Fruit fly (Drosophila melanogaster) whole organism, embryonic: Measurements from ENCODE around the gene CG31089.

Experiments used
- Adf1 ChIP-seq: fragments of 200-800 bp; sonication (Bioruptor generic); IDR thresholded peaks from 2 replicates; pipeline ENCODE4 v1.3.6; 2022; ENCODE audit warnings: missing biosample characterization, missing genetic modification characterization
- CG10147 ChIP-seq: fragments of 200-800 bp; sonication (Bioruptor generic); optimal IDR thresholded peaks from 2 replicates; lab custom pipeline; 2019; ENCODE audit warnings: missing biosample characterization, mild to moderate bottlenecking, missing genetic modification characterization, moderate library complexity
- CG11504 ChIP-seq: fragments of 200-800 bp; sonication (Bioruptor generic); optimal IDR thresholded peaks from 3 replicates; lab custom pipeline; 2019; ENCODE audit warnings: missing biosample characterization, mild to moderate bottlenecking, missing genetic modification characterization, moderate library complexity
- CG12155 ChIP-seq: fragments of 200-800 bp; sonication (Bioruptor generic); optimal IDR thresholded peaks from 3 replicates; lab custom pipeline; 2016; ENCODE audit warnings: missing biosample characterization, missing genetic modification characterization
- CG14860 ChIP-seq: fragments of 200-800 bp; sonication (Bioruptor generic); IDR thresholded peaks from 3 replicates; pipeline ENCODE4 v1.3.6; 2022; ENCODE audit warnings: missing biosample characterization, missing genetic modification characterization; ENCODE audit not compliant: partially characterized antibody
- CG15269 ChIP-seq: fragments of 200-800 bp; sonication (Bioruptor generic); optimal IDR thresholded peaks from 2 replicates; lab custom pipeline; 2018; ENCODE audit warnings: missing biosample characterization, mild to moderate bottlenecking, missing genetic modification characterization, moderate library complexity
- CG17328 ChIP-seq: fragments of 200-800 bp; sonication (Bioruptor generic); IDR thresholded peaks from 2 replicates; pipeline ENCODE4 v1.3.6; 2022; ENCODE audit warnings: missing biosample characterization, missing genetic modification characterization
- CG18011 ChIP-seq: fragments of 200-800 bp; sonication (Bioruptor generic); optimal IDR thresholded peaks from 2 replicates; lab custom pipeline; 2017; ENCODE audit warnings: missing biosample characterization, missing genetic modification characterization, mild to moderate bottlenecking, moderate library complexity, missing genotype
- CG1832 ChIP-seq: fragments of 200-800 bp; sonication (Bioruptor generic); optimal IDR thresholded peaks from 2 replicates; lab custom pipeline; 2017; ENCODE audit warnings: missing biosample characterization, mild to moderate bottlenecking, missing genetic modification characterization, inconsistent platforms
- CG18599 ChIP-seq: fragments of 200-800 bp; sonication (Bioruptor generic); optimal IDR thresholded peaks from 3 replicates; lab custom pipeline; 2017; ENCODE audit warnings: missing biosample characterization, missing genetic modification characterization, mild to moderate bottlenecking, moderate library complexity, missing genetic modification reagents
- CG2202 ChIP-seq: fragments of 200-800 bp; sonication (Bioruptor generic); optimal IDR thresholded peaks from 2 replicates; lab custom pipeline; 2018; ENCODE audit warnings: missing biosample characterization, mild to moderate bottlenecking, missing genetic modification characterization
- CG3281 ChIP-seq: fragments of 200-800 bp; sonication (Bioruptor generic); optimal IDR thresholded peaks from 3 replicates; lab custom pipeline; 2017; ENCODE audit warnings: missing biosample characterization, mild to moderate bottlenecking, missing genetic modification characterization
- CG4730 ChIP-seq: fragments of 200-800 bp; sonication (Bioruptor generic); IDR thresholded peaks from 2 replicates; pipeline ENCODE4 v1.3.6; 2022; ENCODE audit warnings: missing biosample characterization, missing genetic modification characterization
- CG6654 ChIP-seq: fragments of 200-800 bp; sonication (Bioruptor generic); optimal IDR thresholded peaks from 2 replicates; lab custom pipeline; 2017; ENCODE audit warnings: missing biosample characterization, mild to moderate bottlenecking, missing genetic modification characterization
- CG7556 ChIP-seq: fragments of 200-800 bp; sonication (Bioruptor generic); optimal IDR thresholded peaks from 2 replicates; lab custom pipeline; 2017; ENCODE audit warnings: missing biosample characterization, mild to moderate bottlenecking, missing genetic modification characterization
- CG8478 ChIP-seq: fragments of >200 bp; optimal IDR thresholded peaks from 2 replicates; lab custom pipeline; 2018
- CG8924 ChIP-seq: fragments of 200-800 bp; optimal IDR thresholded peaks from 3 replicates; lab custom pipeline; 2019; ENCODE audit warnings: missing biosample characterization, mild to moderate bottlenecking, missing genetic modification characterization, moderate library complexity
- CG9437 ChIP-seq: fragments of 200-800 bp; sonication (Bioruptor generic); optimal IDR thresholded peaks from 2 replicates; lab custom pipeline; 2018; ENCODE audit warnings: missing biosample characterization, mild to moderate bottlenecking, missing genetic modification characterization
- CG9797 ChIP-seq: fragments of 200-800 bp; sonication (Bioruptor generic); optimal IDR thresholded peaks from 3 replicates; lab custom pipeline; 2018; ENCODE audit warnings: missing biosample characterization, mild to moderate bottlenecking, missing genetic modification characterization
- CG9817 ChIP-seq: fragments of 200-800 bp; sonication (Bioruptor generic); optimal IDR thresholded peaks from 2 replicates; lab custom pipeline; 2018; ENCODE audit warnings: missing biosample characterization, mild to moderate bottlenecking, missing genetic modification characterization, moderate library complexity
- CG9932 ChIP-seq: fragments of 200-800 bp; sonication (Bioruptor generic); IDR thresholded peaks from 2 replicates; pipeline ENCODE4 v1.3.6; 2022; ENCODE audit warnings: missing biosample characterization, missing genetic modification characterization
- D19A ChIP-seq: fragments of 200-800 bp; optimal IDR thresholded peaks from 3 replicates; lab custom pipeline; 2019; ENCODE audit warnings: missing biosample characterization, mild to moderate bottlenecking, missing genetic modification characterization, moderate library complexity
- Dfd ChIP-seq, 2 experiments: fragments of >200 bp; optimal IDR thresholded peaks; 2 replicates each; lab custom pipeline; 2017; ENCODE audit warnings: missing biosample characterization in 2 of 2, missing genetic modification characterization in 2 of 2
- Gug ChIP-seq: fragments of 200-800 bp; sonication (Bioruptor generic); IDR thresholded peaks from 4 replicates; pipeline ENCODE4 v1.3.6; 2022; ENCODE audit warnings: missing biosample characterization, missing genetic modification characterization
- H15 ChIP-seq: fragments of 200-800 bp; sonication (Bioruptor generic); IDR thresholded peaks from 3 replicates; pipeline ENCODE4 v1.3.6; 2022; ENCODE audit warnings: missing biosample characterization, missing genetic modification characterization
- Myb ChIP-seq: fragments of 200-800 bp; sonication (Bioruptor generic); optimal IDR thresholded peaks from 2 replicates; lab custom pipeline; 2016; ENCODE audit warnings: missing biosample characterization, missing genetic modification characterization
- Nf-YA ChIP-seq: fragments of 200-800 bp; sonication (Bioruptor generic); IDR thresholded peaks from 2 replicates; pipeline ENCODE4 v1.3.6; 2022; ENCODE audit warnings: missing biosample characterization, missing genetic modification characterization
- Oaz ChIP-seq: fragments of 200-800 bp; sonication (Bioruptor generic); IDR thresholded peaks from 2 replicates; pipeline ENCODE4 v1.3.6; 2022; ENCODE audit warnings: missing biosample characterization, missing genetic modification characterization
- Oli ChIP-seq: fragments of 200-800 bp; sonication (Bioruptor generic); optimal IDR thresholded peaks from 2 replicates; lab custom pipeline; 2018; ENCODE audit warnings: missing biosample characterization, mild to moderate bottlenecking, missing genetic modification characterization, moderate library complexity
- Sox102F ChIP-seq: fragments of 200-800 bp; sonication (Bioruptor generic); optimal IDR thresholded peaks from 2 replicates; lab custom pipeline; 2018; ENCODE audit warnings: missing biosample characterization, mild to moderate bottlenecking, missing genetic modification characterization, moderate library complexity
- ap ChIP-seq: fragments of 200-800 bp; sonication (Bioruptor generic); IDR thresholded peaks from 2 replicates; pipeline ENCODE4 v1.3.6; 2022; ENCODE audit warnings: missing biosample characterization, missing genetic modification characterization
- bigmax ChIP-seq: fragments of 200-800 bp; sonication (Bioruptor generic); optimal IDR thresholded peaks from 2 replicates; lab custom pipeline; 2018; ENCODE audit warnings: missing biosample characterization, mild to moderate bottlenecking, missing genetic modification characterization
- dan ChIP-seq: fragments of 200-800 bp; sonication (Bioruptor generic); IDR thresholded peaks from 2 replicates; pipeline ENCODE4 v1.3.6; 2022; ENCODE audit warnings: missing biosample characterization, missing genetic modification characterization
- dati ChIP-seq: fragments of 200-800 bp; sonication (Bioruptor generic); IDR thresholded peaks from 2 replicates; pipeline ENCODE4 v1.3.6; 2022; ENCODE audit warnings: missing biosample characterization, missing genetic modification characterization
- dmrt11E ChIP-seq: fragments of 200-800 bp; sonication (Bioruptor generic); optimal IDR thresholded peaks from 3 replicates; lab custom pipeline; 2018; ENCODE audit warnings: missing biosample characterization, mild to moderate bottlenecking, missing genetic modification characterization, moderate library complexity
- dysf ChIP-seq: fragments of 200-800 bp; sonication (Bioruptor generic); IDR thresholded peaks from 3 replicates; pipeline ENCODE4 v1.3.6; 2022; ENCODE audit warnings: missing biosample characterization, missing genetic modification characterization
- en ChIP-seq: fragments of 200-800 bp; sonication (Bioruptor generic); optimal IDR thresholded peaks from 2 replicates; lab custom pipeline; 2016; ENCODE audit warnings: missing biosample characterization, missing genetic modification characterization
- esg ChIP-seq: fragments of 200-800 bp; sonication (Bioruptor generic); conservative IDR thresholded peaks from 2 replicates; pipeline ENCODE4 v1.3.6; 2022; ENCODE audit warnings: missing biosample characterization, missing genetic modification characterization
- gro ChIP-seq: fragments of 200-800 bp; sonication (Bioruptor generic); optimal IDR thresholded peaks from 2 replicates; lab custom pipeline; 2016; ENCODE audit warnings: missing biosample characterization, missing genetic modification characterization
- gsb-n ChIP-seq: fragments of 200-800 bp; sonication (Bioruptor generic); optimal IDR thresholded peaks from 3 replicates; lab custom pipeline; 2018; ENCODE audit warnings: missing biosample characterization, mild to moderate bottlenecking, missing genetic modification characterization
- oc ChIP-seq: fragments of 200-800 bp; sonication (Bioruptor generic); optimal IDR thresholded peaks from 2 replicates; lab custom pipeline; 2018; ENCODE audit warnings: missing biosample characterization, mild to moderate bottlenecking, missing genetic modification characterization, moderate library complexity
- psq ChIP-seq: fragments of 200-800 bp; sonication (Bioruptor generic); optimal IDR thresholded peaks from 2 replicates; lab custom pipeline; 2017; ENCODE audit warnings: missing biosample characterization, missing genetic modification characterization
- run ChIP-seq: fragments of 200-800 bp; sonication (Bioruptor generic); optimal IDR thresholded peaks from 3 replicates; lab custom pipeline; 2018; ENCODE audit warnings: missing biosample characterization, mild to moderate bottlenecking, missing genetic modification characterization
- stc ChIP-seq: fragments of 200-800 bp; sonication (Bioruptor generic); IDR thresholded peaks from 2 replicates; pipeline ENCODE4 v1.3.6; 2022; ENCODE audit warnings: missing biosample characterization, missing genetic modification characterization
- tll ChIP-seq, 2 experiments: fragments of 200-800 bp in 1 of 2; fragments of >200 bp in 1 of 2; sonication (Bioruptor generic) in 1 of 2; optimal IDR thresholded peaks; 2 replicates each; lab custom pipeline; 2017 to 2019; ENCODE audit warnings: missing biosample characterization in 2 of 2, missing genetic modification characterization in 2 of 2, mild to moderate bottlenecking in 1 of 2, moderate library complexity in 1 of 2
- tna ChIP-seq: fragments of 200-800 bp; sonication (Bioruptor generic); IDR thresholded peaks from 2 replicates; pipeline ENCODE4 v1.3.6; 2022; ENCODE audit warnings: missing biosample characterization, missing genetic modification characterization; ENCODE audit not compliant: partially characterized antibody
- ttk ChIP-seq: fragments of 200-800 bp; sonication (Bioruptor generic); IDR thresholded peaks from 2 replicates; pipeline ENCODE4 v2.1.2; 2022; ENCODE audit warnings: missing biosample characterization, missing genetic modification characterization
- wor ChIP-seq: fragments of 200-800 bp; sonication (Bioruptor generic); IDR thresholded peaks from 2 replicates; pipeline ENCODE4 v1.3.6; 2022; ENCODE audit warnings: missing biosample characterization, missing genetic modification characterization
- zen ChIP-seq: fragments of 200-800 bp; sonication (Bioruptor generic); optimal IDR thresholded peaks from 3 replicates; lab custom pipeline; 2018; ENCODE audit warnings: missing biosample characterization, mild to moderate bottlenecking, missing genetic modification characterization, moderate library complexity
- zf30C ChIP-seq: fragments of 200-800 bp; sonication (Bioruptor generic); optimal IDR thresholded peaks from 3 replicates; lab custom pipeline; 2018; ENCODE audit warnings: missing biosample characterization, mild to moderate bottlenecking, missing genetic modification characterization

Gene CG31089

DNA sequence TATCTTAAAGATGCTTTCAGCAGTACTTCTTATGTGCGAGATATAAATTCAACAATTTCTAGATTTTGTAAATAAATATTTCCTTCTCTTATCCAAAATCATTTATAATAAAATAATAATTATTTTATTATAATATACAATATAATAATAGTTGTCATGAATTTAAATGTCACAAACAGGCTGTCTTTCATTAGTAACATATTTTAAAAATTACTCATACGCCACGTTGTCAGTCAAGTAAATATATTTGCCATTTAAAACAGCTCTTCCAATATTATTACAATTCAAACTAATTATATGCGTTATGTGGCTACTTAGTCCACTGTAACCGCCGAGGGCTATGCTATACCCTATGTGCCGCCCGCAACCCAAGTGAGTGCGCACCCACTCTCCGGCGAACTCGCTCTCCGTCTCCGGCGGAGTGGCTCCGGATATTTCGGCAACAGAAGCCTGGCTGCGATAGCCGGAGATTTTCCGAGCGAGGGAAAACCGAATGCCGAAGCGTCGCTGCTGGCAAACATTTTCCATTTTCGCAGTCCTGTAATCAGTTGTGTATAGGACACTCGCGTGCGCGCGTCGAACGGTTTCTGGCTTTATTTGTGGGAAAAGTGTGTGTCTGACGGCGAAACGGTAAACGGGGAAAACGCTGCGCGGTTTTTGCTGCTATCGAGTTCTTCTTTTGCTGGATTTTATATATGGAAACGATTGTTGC, 46.7 kb upstream of the CG31089 start, which contains the start of gene CG5890 (continued):
- TF ChIP-seq tna (GFP tag; lab: Robert Waterston, UW) (no peak), CG4730 (GFP tag; lab: Robert Waterston, UW) (no peak), ap (no peak), CG18599 (GFP tag; lab: Kevin White, UChicago) (peak; percentile 67), H15 (GFP tag; lab: Robert Waterston, UW) (no peak), CG1832 (GFP tag; lab: Kevin White, UChicago) (no peak), CG18011 (GFP tag; lab: Kevin White, UChicago) (no peak), Myb (GFP tag; lab: Kevin White, UChicago) (no peak), psq (no peak), Nf-YA (GFP tag; lab: Robert Waterston, UW) (no peak), CG15269 (tag; lab: Kevin White, UChicago) (no peak), CG17328 (GFP tag; lab: Robert Waterston, UW) (no peak), bigmax (GFP tag; lab: Kevin White, UChicago) (no peak), CG8924 (no peak), CG7556 (peak; percentile 50), CG9932 (GFP tag; lab: Robert Waterston, UW) (0 out of 2 replicates have a peak, but pooled peaks have one; percentile 14), esg (no peak), oc (no peak), tll (GFP tag; optimal IDR thresholded peaks at IDR 0.05; lab: Kevin White, UChicago) (no peak), CG6654 (GFP tag; lab: Kevin White, UChicago) (no peak), CG3281 (GFP tag; lab: Kevin White, UChicago) (peak; percentile 71), Sox102F (no peak), en (no peak), CG9437 (GFP tag; lab: Kevin White, UChicago) (peak; percentile 3), CG10147 (GFP tag; lab: Kevin White, UChicago) (peak; percentile 39), D19A (no peak), Gug (no peak), ttk (GFP tag; lab: Robert Waterston, UW) (no peak), dati (GFP tag; lab: Robert Waterston, UW) (no peak), Oli (tag; lab: Kevin White, UChicago) (no peak), CG14860 (GFP tag; lab: Robert Waterston, UW) (no peak), CG2202 (tag; lab: Kevin White, UChicago) (no peak), stc (GFP tag; lab: Robert Waterston, UW) (no peak), zen (tag; lab: Kevin White, UChicago) (no peak), run (tag; lab: Kevin White, UChicago) (no peak), Oaz (GFP tag; lab: Robert Waterston, UW) (no peak), dmrt11E (no peak), gro (GFP tag; lab: Kevin White, UChicago) (no peak), gsb-n (no peak), CG9817 (tag; lab: Kevin White, UChicago) (peak; percentile 8), CG11504 (tag; lab: Kevin White, UChicago) (peak; percentile 55), CG8478 (lab: Kevin White, UChicago) (no peak), Dfd (GFP tag; optimal IDR thresholded peaks at IDR 0.05; lab: Kevin White, UChicago) (no peak), dysf (GFP tag; lab: Robert Waterston, UW) (0 out of 3 replicates have a peak, but pooled peaks have one; percentile 18), wor (no peak), dan (no peak), zf30C (GFP tag; lab: Kevin White, UChicago) (no peak), CG12155 (GFP tag; lab: Kevin White, UChicago) (no peak), Adf1 (no peak; the same call in 1 of the 2 replicates), CG9797 (no peak)
